Fruit fly (Drosophila melanogaster) S2 (cell line): ENCODE results near the gene CG45089.

Experiments used
- CG8478 ChIP-seq: fragments of >200 bp; optimal IDR thresholded peaks from 2 replicates; lab custom pipeline; 2018
- CTCF ChIP-seq, 2 experiments: fragments of >200 bp; optimal IDR thresholded peaks; 2 replicates each; lab custom pipeline; 2018

dm6 chrX:7884360-7884759 lies 9.2 kb downstream of the CG45089 start, which contains the start of gene Ir7g:
- no peak for TF ChIP-seq CG8478 (lab: Kevin White, UChicago)
- TF ChIP-seq CTCF (optimal IDR thresholded peaks at IDR 0.05; lab: Kevin White, UChicago), result no peak
